Fruit fly (Drosophila melanogaster): Measurements from ENCODE around the gene yellow-e.
A peak's percentile ranks its signal among the peaks of the same experiment; 100 is the strongest.

DNA sequence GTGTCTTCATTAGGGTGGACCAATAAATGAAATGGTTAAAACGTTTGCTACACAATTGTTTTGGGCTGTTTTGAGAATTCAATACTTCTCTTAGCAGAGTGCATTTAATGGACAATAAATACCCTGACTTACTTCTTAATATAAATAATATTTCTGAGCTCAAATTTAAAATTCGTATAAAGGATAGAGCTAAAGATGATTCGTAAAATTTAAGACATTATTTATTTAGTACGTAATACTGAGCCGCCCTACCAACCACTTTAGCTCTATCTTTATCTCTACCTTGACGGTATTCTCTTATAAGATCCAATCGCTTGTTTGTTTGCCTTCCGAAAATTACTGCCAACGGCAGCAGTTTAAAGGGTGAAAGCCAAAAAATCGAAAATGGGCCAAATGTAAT, 18.5 kb upstream of the yellow-e start:
- TF ChIP-seq CG10669 (GFP tag; optimal IDR thresholded peaks at IDR 0.05): peak; percentile 77
- peak; percentile 93 for TF ChIP-seq CG15336 (GFP tag; IDR thresholded peaks at IDR 0.05)

All from whole organism, prepupa.